Fruit fly (Drosophila melanogaster) whole organism, embryonic: ENCODE measurements around the gene St2.
A peak's percentile ranks its signal among the peaks of the same experiment; 100 is the strongest.

Experiments
- Aef1 ChIP-seq: fragments of 200-800 bp; sonication (Bioruptor generic); IDR thresholded peaks from 3 replicates; pipeline ENCODE4 v1.3.6; 2022; ENCODE audit warnings: missing biosample characterization, missing genetic modification characterization
- Blimp-1 ChIP-seq: fragments of 200-800 bp; sonication (Bioruptor generic); optimal IDR thresholded peaks from 3 replicates; lab custom pipeline; 2018; ENCODE audit warnings: missing biosample characterization, missing genetic modification characterization, mild to moderate bottlenecking, moderate library complexity, missing genetic modification reagents
- Bteb2 ChIP-seq: fragments of 200-800 bp; sonication (Bioruptor generic); optimal IDR thresholded peaks from 2 replicates; lab custom pipeline; 2016; ENCODE audit warnings: missing biosample characterization, missing genetic modification characterization
- CG10274 ChIP-seq: fragments of 200-800 bp; sonication (Bioruptor generic); optimal IDR thresholded peaks from 3 replicates; lab custom pipeline; 2017; ENCODE audit warnings: missing biosample characterization, mild to moderate bottlenecking, missing genetic modification characterization
- CG10565 ChIP-seq: fragments of 200-800 bp; sonication (Bioruptor generic); optimal IDR thresholded peaks from 3 replicates; lab custom pipeline; 2016; ENCODE audit warnings: missing biosample characterization, mild to moderate bottlenecking, missing genetic modification characterization
- CG11696 ChIP-seq: fragments of 200-800 bp; sonication (Bioruptor generic); IDR thresholded peaks from 2 replicates; pipeline ENCODE4 v1.3.6; 2022; ENCODE audit warnings: missing biosample characterization, missing genetic modification characterization
- CG12104 ChIP-seq: fragments of 200-800 bp; sonication (Bioruptor generic); optimal IDR thresholded peaks from 3 replicates; lab custom pipeline; 2016; ENCODE audit warnings: missing biosample characterization, missing genetic modification characterization
- CG12155 ChIP-seq: fragments of 200-800 bp; sonication (Bioruptor generic); optimal IDR thresholded peaks from 3 replicates; lab custom pipeline; 2016; ENCODE audit warnings: missing biosample characterization, missing genetic modification characterization
- CG12391 ChIP-seq: fragments of 200-800 bp; sonication (Bioruptor generic); optimal IDR thresholded peaks from 3 replicates; lab custom pipeline; 2018; ENCODE audit warnings: missing biosample characterization, mild to moderate bottlenecking, missing genetic modification characterization, moderate library complexity
- CG13287 ChIP-seq: fragments of 200-800 bp; sonication (Bioruptor generic); IDR thresholded peaks from 2 replicates; pipeline ENCODE4 v1.3.6; 2022; ENCODE audit warnings: missing biosample characterization, missing genetic modification characterization; ENCODE audit not compliant: partially characterized antibody
- CG17328 ChIP-seq: fragments of 200-800 bp; sonication (Bioruptor generic); IDR thresholded peaks from 2 replicates; pipeline ENCODE4 v1.3.6; 2022; ENCODE audit warnings: missing biosample characterization, missing genetic modification characterization
- CG1832 ChIP-seq: fragments of 200-800 bp; sonication (Bioruptor generic); optimal IDR thresholded peaks from 2 replicates; lab custom pipeline; 2017; ENCODE audit warnings: missing biosample characterization, mild to moderate bottlenecking, missing genetic modification characterization, inconsistent platforms
- CG18476 ChIP-seq: fragments of 200-800 bp; sonication (Bioruptor generic); optimal IDR thresholded peaks from 2 replicates; lab custom pipeline; 2016; ENCODE audit warnings: missing biosample characterization, mild to moderate bottlenecking, missing genetic modification characterization
- CG2678 ChIP-seq: fragments of 200-800 bp; sonication (Bioruptor generic); optimal IDR thresholded peaks from 3 replicates; lab custom pipeline; 2019; ENCODE audit warnings: missing biosample characterization, mild to moderate bottlenecking, missing genetic modification characterization, moderate library complexity
- CG30403 ChIP-seq: fragments of 200-800 bp; sonication (Bioruptor generic); optimal IDR thresholded peaks from 3 replicates; lab custom pipeline; 2016; ENCODE audit warnings: missing biosample characterization, missing genetic modification characterization
- CG3726 ChIP-seq: fragments of 200-800 bp; sonication (Bioruptor generic); IDR thresholded peaks from 3 replicates; pipeline ENCODE4, ENCODE4 v1.3.6; 2022; ENCODE audit warnings: missing biosample characterization, missing genetic modification characterization
- CG4730 ChIP-seq: fragments of 200-800 bp; sonication (Bioruptor generic); IDR thresholded peaks from 2 replicates; pipeline ENCODE4 v1.3.6; 2022; ENCODE audit warnings: missing biosample characterization, missing genetic modification characterization
- CG4820 ChIP-seq: fragments of 200-800 bp; sonication (Bioruptor generic); optimal IDR thresholded peaks from 3 replicates; lab custom pipeline; 2016; ENCODE audit warnings: missing biosample characterization, missing genetic modification characterization
- CG7271 ChIP-seq: fragments of 200-800 bp; sonication (Bioruptor generic); optimal IDR thresholded peaks from 2 replicates; lab custom pipeline; 2018; ENCODE audit warnings: missing biosample characterization, mild to moderate bottlenecking, missing genetic modification characterization, moderate library complexity
- CG8359 ChIP-seq: fragments of 200-800 bp; sonication (Bioruptor generic); optimal IDR thresholded peaks from 2 replicates; lab custom pipeline; 2017; ENCODE audit warnings: missing biosample characterization, mild to moderate bottlenecking, missing genetic modification characterization, borderline replicate concordance
- CG9876 ChIP-seq: fragments of 200-800 bp; sonication (Bioruptor generic); optimal IDR thresholded peaks from 2 replicates; lab custom pipeline; 2016; ENCODE audit warnings: missing biosample characterization, missing genetic modification characterization
- CoRest ChIP-seq: fragments of 200-800 bp; sonication (Bioruptor generic); optimal IDR thresholded peaks from 3 replicates; lab custom pipeline; 2018; ENCODE audit warnings: missing biosample characterization, mild to moderate bottlenecking, missing genetic modification characterization, moderate library complexity
- Dref ChIP-seq: fragments of 200-800 bp; sonication (Bioruptor generic); IDR thresholded peaks from 2 replicates; pipeline ENCODE4 v1.3.6; 2022; ENCODE audit warnings: missing biosample characterization, missing genetic modification characterization
- HLHmδ ChIP-seq: fragments of 200-800 bp; sonication (Bioruptor generic); optimal IDR thresholded peaks from 2 replicates; lab custom pipeline; 2018; ENCODE audit warnings: missing biosample characterization, mild to moderate bottlenecking, missing genetic modification characterization, moderate library complexity
- HmgD ChIP-seq: fragments of 200-800 bp; sonication (Bioruptor generic); optimal IDR thresholded peaks from 3 replicates; lab custom pipeline; 2016; ENCODE audit warnings: missing biosample characterization, missing genetic modification characterization
- Hsf ChIP-seq: fragments of 200-800 bp; sonication (Bioruptor generic); optimal IDR thresholded peaks from 3 replicates; lab custom pipeline; 2016; ENCODE audit warnings: missing biosample characterization, missing genetic modification characterization
- Med ChIP-seq: fragments of 200-800 bp; sonication (Bioruptor generic); peaks from one replicate; lab custom pipeline; 2016; ENCODE audit warnings: missing biosample characterization, missing genetic modification characterization, mild to moderate bottlenecking, inconsistent platforms, moderate library complexity
- NC2β ChIP-seq: fragments of 200-800 bp; sonication (Bioruptor generic); optimal IDR thresholded peaks from 2 replicates; lab custom pipeline; 2016; ENCODE audit warnings: missing biosample characterization, missing genetic modification characterization
- YL-1 ChIP-seq: fragments of 200-800 bp; sonication (Bioruptor generic); optimal IDR thresholded peaks from 3 replicates; lab custom pipeline; 2017; ENCODE audit warnings: missing biosample characterization, mild to moderate bottlenecking, missing genetic modification characterization
- bcd ChIP-seq: fragments of 200-800 bp; sonication (Bioruptor generic); optimal IDR thresholded peaks from 2 replicates; lab custom pipeline; 2017; ENCODE audit warnings: missing biosample characterization, mild to moderate bottlenecking, missing genetic modification characterization
- crp ChIP-seq, 2 experiments: fragments of 200-800 bp; sonication (Bioruptor generic); optimal IDR thresholded peaks; 2 replicates in 1 of 2; 3 replicates in 1 of 2; lab custom pipeline; 2017; ENCODE audit warnings: missing biosample characterization in 2 of 2, missing genetic modification characterization in 2 of 2, mild to moderate bottlenecking in 1 of 2, moderate library complexity in 1 of 2
- danr ChIP-seq: fragments of 200-800 bp; sonication (Bioruptor generic); IDR thresholded peaks from 2 replicates; pipeline ENCODE4 v1.3.6; 2022; ENCODE audit warnings: missing biosample characterization, missing genetic modification characterization
- gcm ChIP-seq: fragments of 200-800 bp; sonication (Bioruptor generic); optimal IDR thresholded peaks from 2 replicates; lab custom pipeline; 2019; ENCODE audit warnings: missing biosample characterization, mild to moderate bottlenecking, missing genetic modification characterization, moderate library complexity
- grau ChIP-seq: fragments of 200-800 bp; optimal IDR thresholded peaks from 3 replicates; lab custom pipeline; 2019; ENCODE audit warnings: missing biosample characterization, mild to moderate bottlenecking, missing genetic modification characterization, moderate library complexity
- gro ChIP-seq: fragments of 200-800 bp; sonication (Bioruptor generic); optimal IDR thresholded peaks from 2 replicates; lab custom pipeline; 2016; ENCODE audit warnings: missing biosample characterization, missing genetic modification characterization
- gsb ChIP-seq: fragments of 200-800 bp; sonication (Bioruptor generic); IDR thresholded peaks from 2 replicates; pipeline ENCODE4 v1.3.6; 2022; ENCODE audit warnings: missing biosample characterization, missing genetic modification characterization
- inv ChIP-seq: fragments of 200-800 bp; sonication (Bioruptor generic); IDR thresholded peaks from 2 replicates; pipeline ENCODE4 v1.3.6; 2022; ENCODE audit warnings: missing biosample characterization, missing genetic modification characterization; ENCODE audit not compliant: partially characterized antibody
- ken ChIP-seq: fragments of 200-800 bp; sonication (Bioruptor generic); IDR thresholded peaks from 3 replicates; pipeline ENCODE4 v1.3.6; 2022; ENCODE audit warnings: missing biosample characterization, missing genetic modification characterization
- lola ChIP-seq, 3 experiments: fragments of >200 bp in 2 of 3; fragments of 200-800 bp in 1 of 3; sonication (Bioruptor generic) in 1 of 3; optimal IDR thresholded peaks; 2 replicates each; lab custom pipeline; 2017 to 2019; ENCODE audit warnings: missing biosample characterization in 3 of 3, missing genetic modification characterization in 3 of 3, mild to moderate bottlenecking in 1 of 3, moderate library complexity in 1 of 3
- onecut ChIP-seq: fragments of 200-800 bp; sonication (Bioruptor generic); IDR thresholded peaks from 2 replicates; pipeline ENCODE4 v1.3.6; 2022; ENCODE audit warnings: missing biosample characterization, missing genetic modification characterization
- org-1 ChIP-seq: fragments of 200-800 bp; sonication (Bioruptor generic); optimal IDR thresholded peaks from 2 replicates; lab custom pipeline; 2017; ENCODE audit warnings: missing biosample characterization, missing genetic modification characterization
- otp ChIP-seq: fragments of 200-800 bp; sonication (Bioruptor generic); IDR thresholded peaks from 3 replicates; pipeline ENCODE4, ENCODE4 v1.3.6; 2022; ENCODE audit warnings: missing biosample characterization, missing genetic modification characterization
- p53 ChIP-seq: fragments of 200-800 bp; sonication (Bioruptor generic); optimal IDR thresholded peaks from 2 replicates; lab custom pipeline; 2016; ENCODE audit warnings: missing biosample characterization, missing genetic modification characterization
- repo ChIP-seq: fragments of 200-800 bp; sonication (Bioruptor generic); optimal IDR thresholded peaks from 2 replicates; lab custom pipeline; 2016; ENCODE audit warnings: missing biosample characterization, missing genetic modification characterization
- slp2 ChIP-seq: fragments of 200-800 bp; sonication (Bioruptor generic); optimal IDR thresholded peaks from 2 replicates; lab custom pipeline; 2016; ENCODE audit warnings: missing biosample characterization, missing genetic modification characterization
- sob ChIP-seq: fragments of 200-800 bp; sonication (Bioruptor generic); IDR thresholded peaks from 2 replicates; pipeline ENCODE4 v1.3.6; 2022; ENCODE audit warnings: missing biosample characterization, missing genetic modification characterization
- sqz ChIP-seq: fragments of 200-800 bp; sonication (Bioruptor generic); optimal IDR thresholded peaks from 3 replicates; lab custom pipeline; 2018; ENCODE audit warnings: missing biosample characterization, mild to moderate bottlenecking, missing genetic modification characterization
- sug ChIP-seq: fragments of 200-800 bp; optimal IDR thresholded peaks from 2 replicates; lab custom pipeline; 2019; ENCODE audit warnings: missing biosample characterization, mild to moderate bottlenecking, missing genetic modification characterization, moderate library complexity
- twi ChIP-seq: fragments of 200-800 bp; optimal IDR thresholded peaks from 2 replicates; lab custom pipeline; 2019; ENCODE audit warnings: missing biosample characterization, mild to moderate bottlenecking, missing genetic modification characterization, moderate library complexity
- tx ChIP-seq: fragments of 200-800 bp; sonication (Bioruptor generic); optimal IDR thresholded peaks from 2 replicates; lab custom pipeline; 2016; ENCODE audit warnings: missing biosample characterization, missing genetic modification characterization
- unpg ChIP-seq: fragments of 200-800 bp; sonication (Bioruptor generic); optimal IDR thresholded peaks from 3 replicates; lab custom pipeline; 2018; ENCODE audit warnings: missing biosample characterization, mild to moderate bottlenecking, missing genetic modification characterization, moderate library complexity

Gene St2

dm6 chr3R:9239941-9240400 is 11.7 kb upstream of the St2 start (continued):
- TF ChIP-seq CG12104 (GFP tag; lab: Kevin White, UChicago) (no peak), NC2β (GFP tag; lab: Kevin White, UChicago) (no peak), CG10565 (GFP tag; lab: Kevin White, UChicago) (no peak), CG12155 (GFP tag; lab: Kevin White, UChicago) (no peak), repo (GFP tag; lab: Kevin White, UChicago) (no peak), danr (GFP tag; lab: Robert Waterston, UW) (no peak), sob (GFP tag; lab: Robert Waterston, UW) (no peak), crp (GFP tag; optimal IDR thresholded peaks at IDR 0.05; lab: Kevin White, UChicago) (no peak), CG1832 (no peak), gsb (no peak), gcm (GFP tag; lab: Kevin White, UChicago) (peak; percentile 29), CG4820 (GFP tag; lab: Kevin White, UChicago) (no peak), tx (no peak), CG12391 (tag; lab: Kevin White, UChicago) (peak; percentile 28), p53 (GFP tag; lab: Kevin White, UChicago) (no peak), grau (tag; lab: Kevin White, UChicago) (peak; percentile 26), sug (tag; lab: Kevin White, UChicago) (peak; percentile 31), CG8359 (GFP tag; lab: Kevin White, UChicago) (no peak), Bteb2 (GFP tag; lab: Kevin White, UChicago) (no peak), CG13287 (GFP tag; lab: Robert Waterston, UW) (peak; percentile 91), CG3726 (GFP tag; lab: Robert Waterston, UW) (no peak), CG30403 (peak; percentile 13), org-1 (no peak), twi (tag; lab: Kevin White, UChicago) (no peak), CG9876 (no peak), YL-1 (peak; percentile 94), sqz (GFP tag; lab: Kevin White, UChicago) (peak; percentile 69), HLHmδ (GFP tag; lab: Kevin White, UChicago) (no peak), CG18476 (GFP tag; lab: Kevin White, UChicago) (no peak), CoRest (tag; lab: Kevin White, UChicago) (peak; percentile 5), bcd (no peak), HmgD (no peak), Aef1 (GFP tag; lab: Robert Waterston, UW) (no peak), CG11696 (GFP tag; lab: Robert Waterston, UW) (no peak), lola (GFP tag; optimal IDR thresholded peaks at IDR 0.05; lab: Kevin White, UChicago) (no peak), CG2678 (peak; percentile 4), CG17328 (no peak), CG7271 (tag; lab: Kevin White, UChicago) (peak; percentile 27), Dref (GFP tag; lab: Robert Waterston, UW) (peak; percentile 82), inv (peak; percentile 65), Hsf (GFP tag; lab: Kevin White, UChicago) (no peak), CG10274 (no peak), slp2 (no peak), Blimp-1 (GFP tag; lab: Kevin White, UChicago) (no peak), otp (GFP tag; lab: Robert Waterston, UW) (no peak), onecut (GFP tag; lab: Robert Waterston, UW) (no peak), CG4730 (GFP tag; lab: Robert Waterston, UW) (no peak), Med (GFP tag; lab: Kevin White, UChicago) (peak; percentile 35), unpg (no peak), ken (GFP tag; lab: Robert Waterston, UW) (no peak), gro (peak; percentile 60)
